Fruit fly (Drosophila melanogaster) whole organism, embryonic: ENCODE data around the gene amon.

Experiments used
- BEAF-32 ChIP-seq: fragments of 200-800 bp; sonication (Bioruptor generic); optimal IDR thresholded peaks from 3 replicates; lab custom pipeline; 2017; ENCODE audit warnings: missing biosample characterization, missing genetic modification characterization, mild to moderate bottlenecking, moderate library complexity, missing genetic modification reagents
- CG1024 ChIP-seq: fragments of 200-800 bp; sonication (Bioruptor generic); IDR thresholded peaks from 2 replicates; pipeline ENCODE4 v1.3.6; 2022; ENCODE audit warnings: missing biosample characterization, missing genetic modification characterization
- CG10267 ChIP-seq: fragments of 200-800 bp; sonication (Bioruptor generic); optimal IDR thresholded peaks from 2 replicates; lab custom pipeline; 2018; ENCODE audit warnings: missing biosample characterization, mild to moderate bottlenecking, missing genetic modification characterization, moderate library complexity
- CG10543 ChIP-seq: fragments of 200-800 bp; sonication (Bioruptor generic); optimal IDR thresholded peaks from 3 replicates; lab custom pipeline; 2017; ENCODE audit warnings: missing biosample characterization, mild to moderate bottlenecking, missing genetic modification characterization, moderate library complexity
- CG11093 ChIP-seq: fragments of 200-800 bp; sonication (Bioruptor generic); IDR thresholded peaks from 3 replicates; pipeline ENCODE4 v1.3.6; 2022; ENCODE audit warnings: missing biosample characterization, missing genetic modification characterization
- CG1233 ChIP-seq: fragments of 200-800 bp; sonication (Bioruptor generic); optimal IDR thresholded peaks from 4 replicates; lab custom pipeline; 2018; ENCODE audit warnings: missing biosample characterization, mild to moderate bottlenecking, missing genetic modification characterization
- CG13424 ChIP-seq: fragments of 200-800 bp; sonication (Bioruptor generic); optimal IDR thresholded peaks from 2 replicates; lab custom pipeline; 2019; ENCODE audit warnings: missing biosample characterization, mild to moderate bottlenecking, missing genetic modification characterization, moderate library complexity
- CG14710 ChIP-seq: fragments of 200-800 bp; sonication (Bioruptor generic); optimal IDR thresholded peaks from 3 replicates; lab custom pipeline; 2019; ENCODE audit warnings: missing biosample characterization, mild to moderate bottlenecking, missing genetic modification characterization, moderate library complexity
- CG14860 ChIP-seq: fragments of 200-800 bp; sonication (Bioruptor generic); IDR thresholded peaks from 3 replicates; pipeline ENCODE4 v1.3.6; 2022; ENCODE audit warnings: missing biosample characterization, missing genetic modification characterization; ENCODE audit not compliant: partially characterized antibody
- CG15696 ChIP-seq: fragments of 200-800 bp; sonication (Bioruptor generic); optimal IDR thresholded peaks from 2 replicates; lab custom pipeline; 2019; ENCODE audit warnings: missing biosample characterization, mild to moderate bottlenecking, missing genetic modification characterization, moderate library complexity
- CG1602 ChIP-seq: fragments of 200-800 bp; sonication (Bioruptor generic); optimal IDR thresholded peaks from 3 replicates; lab custom pipeline; 2016; ENCODE audit warnings: missing biosample characterization, missing genetic modification characterization
- CG17612 ChIP-seq: fragments of 200-800 bp; sonication (Bioruptor generic); IDR thresholded peaks from 2 replicates; pipeline ENCODE4 v1.3.6; 2022; ENCODE audit warnings: missing biosample characterization, missing genetic modification characterization
- CG2116 ChIP-seq: fragments of 200-800 bp; sonication (Bioruptor generic); optimal IDR thresholded peaks from 3 replicates; lab custom pipeline; 2018; ENCODE audit warnings: missing biosample characterization, mild to moderate bottlenecking, missing genetic modification characterization
- CG30020 ChIP-seq: fragments of 200-800 bp; optimal IDR thresholded peaks from 2 replicates; lab custom pipeline; 2019; ENCODE audit warnings: missing biosample characterization, mild to moderate bottlenecking, missing genetic modification characterization, moderate library complexity
- CG30403 ChIP-seq: fragments of 200-800 bp; sonication (Bioruptor generic); optimal IDR thresholded peaks from 3 replicates; lab custom pipeline; 2016; ENCODE audit warnings: missing biosample characterization, missing genetic modification characterization
- CG31441 ChIP-seq: fragments of 200-800 bp; sonication (Bioruptor generic); IDR thresholded peaks from 2 replicates; pipeline ENCODE4 v1.3.6; 2022; ENCODE audit warnings: missing biosample characterization, missing genetic modification characterization
- CG32767 ChIP-seq: fragments of 200-800 bp; sonication (Bioruptor generic); IDR thresholded peaks from 2 replicates; pipeline ENCODE4 v1.3.6; 2022; ENCODE audit warnings: missing biosample characterization, missing genetic modification characterization
- CG33557 ChIP-seq: fragments of 200-800 bp; sonication (Bioruptor generic); optimal IDR thresholded peaks from 2 replicates; lab custom pipeline; 2019; ENCODE audit warnings: missing biosample characterization, mild to moderate bottlenecking, missing genetic modification characterization, moderate library complexity
- CG34376 ChIP-seq: fragments of 200-800 bp; sonication (Bioruptor generic); optimal IDR thresholded peaks from 2 replicates; lab custom pipeline; 2018; ENCODE audit warnings: missing biosample characterization, mild to moderate bottlenecking, missing genetic modification characterization
- CG4282 ChIP-seq: fragments of 200-800 bp; sonication (Bioruptor generic); optimal IDR thresholded peaks from 2 replicates; lab custom pipeline; 2016; ENCODE audit warnings: missing biosample characterization, missing genetic modification characterization
- CG4730 ChIP-seq: fragments of 200-800 bp; sonication (Bioruptor generic); IDR thresholded peaks from 2 replicates; pipeline ENCODE4 v1.3.6; 2022; ENCODE audit warnings: missing biosample characterization, missing genetic modification characterization
- CG5953 ChIP-seq: fragments of 200-800 bp; sonication (Bioruptor generic); IDR thresholded peaks from 2 replicates; pipeline ENCODE4 v1.3.6; 2022; ENCODE audit warnings: missing biosample characterization, missing genetic modification characterization
- CG6689 ChIP-seq: fragments of 200-800 bp; sonication (Bioruptor generic); IDR thresholded peaks from 2 replicates; pipeline ENCODE4 v1.3.6; 2022; ENCODE audit warnings: missing biosample characterization, missing genetic modification characterization
- CG8765 ChIP-seq: fragments of 200-800 bp; sonication (Bioruptor generic); IDR thresholded peaks from 2 replicates; pipeline ENCODE4 v1.3.6; 2022; ENCODE audit warnings: missing biosample characterization, missing genetic modification characterization
- CoRest ChIP-seq: fragments of 200-800 bp; sonication (Bioruptor generic); optimal IDR thresholded peaks from 3 replicates; lab custom pipeline; 2018; ENCODE audit warnings: missing biosample characterization, mild to moderate bottlenecking, missing genetic modification characterization, moderate library complexity
- Dek ChIP-seq: fragments of 200-800 bp; sonication (Bioruptor generic); optimal IDR thresholded peaks from 3 replicates; lab custom pipeline; 2019; ENCODE audit warnings: missing biosample characterization, mild to moderate bottlenecking, missing genetic modification characterization, moderate library complexity
- Doc2 ChIP-seq: fragments of 200-800 bp; sonication (Bioruptor generic); IDR thresholded peaks from 2 replicates; pipeline ENCODE4 v1.3.6; 2022; ENCODE audit warnings: missing biosample characterization, missing genetic modification characterization
- ERR ChIP-seq: fragments of 200-800 bp; sonication (Bioruptor generic); optimal IDR thresholded peaks from 2 replicates; lab custom pipeline; 2016; ENCODE audit warnings: missing biosample characterization, missing genetic modification characterization
- HmgD ChIP-seq: fragments of 200-800 bp; sonication (Bioruptor generic); optimal IDR thresholded peaks from 3 replicates; lab custom pipeline; 2016; ENCODE audit warnings: missing biosample characterization, missing genetic modification characterization
- HmgZ ChIP-seq: fragments of 200-800 bp; sonication (Bioruptor generic); optimal IDR thresholded peaks from 2 replicates; lab custom pipeline; 2018; ENCODE audit warnings: missing biosample characterization, mild to moderate bottlenecking, missing genetic modification characterization
- Hr39 ChIP-seq: fragments of >200 bp; optimal IDR thresholded peaks from 2 replicates; lab custom pipeline; 2017
- Lhr ChIP-seq: fragments of 200-800 bp; sonication (Bioruptor generic); optimal IDR thresholded peaks from 3 replicates; lab custom pipeline; 2017; ENCODE audit warnings: mild to moderate bottlenecking, missing biosample characterization, missing genetic modification reagents, missing genetic modification characterization
- Lpt ChIP-seq: fragments of >200 bp; optimal IDR thresholded peaks from 2 replicates; lab custom pipeline; 2018; ENCODE audit warnings: missing biosample characterization, missing genetic modification characterization
- Pdp1 ChIP-seq, 2 experiments: fragments of 200-800 bp; sonication (Bioruptor generic); optimal IDR thresholded peaks; 3 replicates each; lab custom pipeline; 2016; ENCODE audit warnings: missing biosample characterization in 2 of 2, missing genetic modification characterization in 2 of 2, mild to moderate bottlenecking in 1 of 2, moderate library complexity in 1 of 2
- Xbp1 ChIP-seq: fragments of 200-800 bp; sonication (Bioruptor generic); optimal IDR thresholded peaks from 3 replicates; lab custom pipeline; 2016; ENCODE audit warnings: missing biosample characterization, mild to moderate bottlenecking, missing genetic modification characterization
- abd-A ChIP-seq: fragments of 200-800 bp; sonication (Bioruptor generic); optimal IDR thresholded peaks from 3 replicates; lab custom pipeline; 2019; ENCODE audit warnings: missing biosample characterization, mild to moderate bottlenecking, missing genetic modification characterization, moderate library complexity
- chn ChIP-seq: fragments of 200-800 bp; sonication (Bioruptor generic); optimal IDR thresholded peaks from 2 replicates; lab custom pipeline; 2016; ENCODE audit warnings: missing biosample characterization, missing genetic modification characterization
- dmrt11E ChIP-seq: fragments of 200-800 bp; sonication (Bioruptor generic); optimal IDR thresholded peaks from 3 replicates; lab custom pipeline; 2018; ENCODE audit warnings: missing biosample characterization, mild to moderate bottlenecking, missing genetic modification characterization, moderate library complexity
- ewg ChIP-seq: fragments of 200-800 bp; sonication (Bioruptor generic); optimal IDR thresholded peaks from 3 replicates; lab custom pipeline; 2017; ENCODE audit warnings: mild to moderate bottlenecking, missing biosample characterization, missing genetic modification reagents, missing genetic modification characterization
- exex ChIP-seq: fragments of 200-800 bp; sonication (Bioruptor generic); optimal IDR thresholded peaks from 4 replicates; lab custom pipeline; 2018; ENCODE audit warnings: missing biosample characterization, mild to moderate bottlenecking, missing genetic modification characterization, moderate library complexity
- gcm ChIP-seq: fragments of 200-800 bp; sonication (Bioruptor generic); optimal IDR thresholded peaks from 2 replicates; lab custom pipeline; 2019; ENCODE audit warnings: missing biosample characterization, mild to moderate bottlenecking, missing genetic modification characterization, moderate library complexity
- hb ChIP-seq: fragments of 200-800 bp; sonication (Bioruptor generic); IDR thresholded peaks from 3 replicates; pipeline ENCODE4 v1.3.6; 2022; ENCODE audit warnings: missing biosample characterization, missing genetic modification characterization; ENCODE audit not compliant: partially characterized antibody
- lov ChIP-seq, 2 experiments: fragments of 200-800 bp in 1 of 2; fragments of >200 bp in 1 of 2; sonication (Bioruptor generic) in 1 of 2; IDR thresholded peaks in 1 of 2; optimal IDR thresholded peaks in 1 of 2; 2 replicates in 1 of 2; 3 replicates in 1 of 2; pipeline versions ENCODE4 v1.3.6 to Lab custom; 2017 to 2022; ENCODE audit warnings: missing biosample characterization in 1 of 2, missing genetic modification characterization in 1 of 2
- mam ChIP-seq: fragments of 200-800 bp; sonication (Bioruptor generic); optimal IDR thresholded peaks from 3 replicates; lab custom pipeline; 2016; ENCODE audit warnings: missing biosample characterization, missing genetic modification characterization
- org-1 ChIP-seq: fragments of 200-800 bp; sonication (Bioruptor generic); optimal IDR thresholded peaks from 2 replicates; lab custom pipeline; 2017; ENCODE audit warnings: missing biosample characterization, missing genetic modification characterization
- pan ChIP-seq, 4 experiments: fragments of >200 bp in 3 of 4; fragments of 200-800 bp in 1 of 4; sonication (Bioruptor generic) in 1 of 4; optimal IDR thresholded peaks in 3 of 4; IDR thresholded peaks in 1 of 4; 2 replicates each; pipeline versions ENCODE4 v1.3.6 to Lab custom; 2017 to 2022; ENCODE audit warnings: missing biosample characterization in 2 of 4, missing genetic modification characterization in 2 of 4, mixed read lengths in 1 of 4
- pzg ChIP-seq: fragments of 200-800 bp; sonication (Bioruptor generic); optimal IDR thresholded peaks from 3 replicates; lab custom pipeline; 2018; ENCODE audit warnings: missing biosample characterization, mild to moderate bottlenecking, missing genetic modification characterization, moderate library complexity
- row ChIP-seq: fragments of 200-800 bp; sonication (Bioruptor generic); IDR thresholded peaks from 3 replicates; pipeline ENCODE4 v1.3.6; 2022; ENCODE audit warnings: missing biosample characterization, missing genetic modification characterization
- sr ChIP-seq: fragments of 200-800 bp; sonication (Bioruptor generic); IDR thresholded peaks from 3 replicates; pipeline ENCODE4 v1.3.6; 2022; ENCODE audit warnings: missing biosample characterization, missing genetic modification characterization
- tin ChIP-seq: fragments of 200-800 bp; sonication (Bioruptor generic); optimal IDR thresholded peaks from 3 replicates; lab custom pipeline; 2016; ENCODE audit warnings: missing biosample characterization, missing genetic modification characterization

The amon gene

DNA sequence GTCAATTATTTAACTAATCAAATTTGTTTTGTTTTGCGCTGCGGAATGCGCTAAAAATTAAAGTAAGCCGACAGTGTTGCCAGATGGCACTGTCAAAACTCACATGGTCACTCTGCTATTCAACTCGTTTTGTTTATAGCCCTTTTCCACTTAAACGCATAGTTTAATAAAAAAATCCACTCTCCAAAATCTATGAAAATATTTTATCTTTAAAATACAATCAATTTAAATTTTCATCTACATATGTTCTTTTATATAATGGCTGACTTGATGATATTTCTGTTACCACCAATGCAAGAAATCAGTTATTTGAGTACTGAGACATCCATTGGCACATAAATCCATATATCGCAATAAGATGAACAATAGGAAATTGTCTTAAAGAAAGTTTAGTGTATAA lies 3.3 kb upstream of the amon start, which contains the start of gene CG6425 (continued):
- TF ChIP-seq pan (optimal IDR thresholded peaks at IDR 0.05; lab: Kevin White, UChicago) (no peak), pan (GFP tag; optimal IDR thresholded peaks at IDR 0.05 in 1 of 2, IDR thresholded peaks at IDR 0.05 in 1 of 2) (peak in 1 of 2 experiments; percentile 34), CG8765 (no peak), CG10267 (tag; lab: Kevin White, UChicago) (peak; percentile 16), sr (GFP tag; lab: Robert Waterston, UW) (no peak), CG11093 (GFP tag; lab: Robert Waterston, UW) (no peak), exex (tag; lab: Kevin White, UChicago) (no peak), org-1 (GFP tag; lab: Kevin White, UChicago) (no peak), CG6689 (GFP tag; lab: Robert Waterston, UW) (no peak), Dek (peak; percentile 8), CG14860 (GFP tag; lab: Robert Waterston, UW) (no peak), Lhr (GFP tag; lab: Kevin White, UChicago) (peak; percentile 37), CG4730 (GFP tag; lab: Robert Waterston, UW) (no peak), Hr39 (lab: Kevin White, UChicago) (no peak), HmgD (GFP tag; lab: Kevin White, UChicago) (no peak), Xbp1 (GFP tag; lab: Kevin White, UChicago) (peak; percentile 22), CG5953 (GFP tag; lab: Robert Waterston, UW) (peak; percentile 38; the same call in 1 of the 2 replicates), CG30403 (peak; percentile 27), CG1024 (peak; percentile 52; the same call in 1 of the 2 replicates), pzg (GFP tag; lab: Kevin White, UChicago) (peak; percentile 59), ERR (no peak), CG15696 (tag; lab: Kevin White, UChicago) (peak; percentile 14), CG33557 (GFP tag; lab: Kevin White, UChicago) (no peak), CG30020 (tag; lab: Kevin White, UChicago) (peak; percentile 89), mam (GFP tag; lab: Kevin White, UChicago) (peak; percentile 15), dmrt11E (tag; lab: Kevin White, UChicago) (peak; percentile 31), lov (optimal IDR thresholded peaks at IDR 0.05; lab: Kevin White, UChicago) (no peak), lov (GFP tag; IDR thresholded peaks at IDR 0.05; lab: Robert Waterston, UW) (no peak), CG17612 (GFP tag; lab: Robert Waterston, UW) (no peak), CG1602 (GFP tag; lab: Kevin White, UChicago) (peak; percentile 5), CG10543 (GFP tag; lab: Kevin White, UChicago) (no peak), tin (GFP tag; lab: Kevin White, UChicago) (peak; percentile 14), abd-A (tag; lab: Kevin White, UChicago) (no peak), Doc2 (no peak), CG32767 (no peak), CG2116 (GFP tag; lab: Kevin White, UChicago) (no peak), chn (GFP tag; lab: Kevin White, UChicago) (no peak), CG1233 (GFP tag; lab: Kevin White, UChicago) (no peak), hb (GFP tag; lab: Robert Waterston, UW) (no peak), CG4282 (no peak), Pdp1 (GFP tag; optimal IDR thresholded peaks at IDR 0.05; lab: Kevin White, UChicago) (no peak), CG31441 (GFP tag; lab: Robert Waterston, UW) (peak; percentile 38; the same call in 1 of the 2 replicates), BEAF-32 (GFP tag; lab: Kevin White, UChicago) (peak; percentile 48), HmgZ (tag; lab: Kevin White, UChicago) (no peak), CG14710 (peak; percentile 54), CG13424 (tag; lab: Kevin White, UChicago) (peak; percentile 33), gcm (GFP tag; lab: Kevin White, UChicago) (no peak), CoRest (tag; lab: Kevin White, UChicago) (peak; percentile 63), CG34376 (no peak), row (peak; percentile 89), Lpt (no peak), ewg (no peak)
